Fruit fly (Drosophila melanogaster) whole organism, embryonic: Measurements from ENCODE around the gene Cad99C.

Experiments used
- Abd-B ChIP-seq: fragments of 200-800 bp; sonication (Bioruptor generic); optimal IDR thresholded peaks from 2 replicates; lab custom pipeline; 2018; ENCODE audit warnings: missing biosample characterization, mild to moderate bottlenecking, missing genetic modification characterization, moderate library complexity
- Atf6 ChIP-seq: fragments of 200-800 bp; sonication (Bioruptor generic); IDR thresholded peaks from 2 replicates; pipeline ENCODE4 v1.3.6; 2022; ENCODE audit warnings: missing biosample characterization, missing genetic modification characterization
- Bteb2 ChIP-seq: fragments of 200-800 bp; sonication (Bioruptor generic); optimal IDR thresholded peaks from 2 replicates; lab custom pipeline; 2016; ENCODE audit warnings: missing biosample characterization, missing genetic modification characterization
- CG10431 ChIP-seq: fragments of 200-800 bp; sonication (Bioruptor generic); optimal IDR thresholded peaks from 3 replicates; lab custom pipeline; 2018; ENCODE audit warnings: missing biosample characterization, mild to moderate bottlenecking, missing genetic modification characterization
- CG10654 ChIP-seq: fragments of 200-800 bp; sonication (Bioruptor generic); optimal IDR thresholded peaks from 2 replicates; lab custom pipeline; 2016; ENCODE audit warnings: missing biosample characterization, missing genetic modification characterization
- CG11247 ChIP-seq: fragments of 200-800 bp; sonication (Bioruptor generic); IDR thresholded peaks from 2 replicates; pipeline ENCODE4 v1.3.6; 2022; ENCODE audit warnings: missing biosample characterization, missing genetic modification characterization
- CG12155 ChIP-seq: fragments of 200-800 bp; sonication (Bioruptor generic); optimal IDR thresholded peaks from 3 replicates; lab custom pipeline; 2016; ENCODE audit warnings: missing biosample characterization, missing genetic modification characterization
- CG12219 ChIP-seq: fragments of 200-800 bp; sonication (Bioruptor generic); optimal IDR thresholded peaks from 3 replicates; lab custom pipeline; 2018; ENCODE audit warnings: missing biosample characterization, mild to moderate bottlenecking, missing genetic modification characterization
- CG13894 ChIP-seq: fragments of 200-800 bp; sonication (Bioruptor generic); optimal IDR thresholded peaks from 3 replicates; lab custom pipeline; 2018; ENCODE audit warnings: missing biosample characterization, mild to moderate bottlenecking, missing genetic modification characterization, moderate library complexity
- CG15011 ChIP-seq: fragments of 200-800 bp; sonication (Bioruptor generic); optimal IDR thresholded peaks from 3 replicates; lab custom pipeline; 2018; ENCODE audit warnings: missing biosample characterization, mild to moderate bottlenecking, missing genetic modification characterization
- CG17912 ChIP-seq: fragments of 200-800 bp; sonication (Bioruptor generic); optimal IDR thresholded peaks from 2 replicates; lab custom pipeline; 2018; ENCODE audit warnings: missing biosample characterization, mild to moderate bottlenecking, missing genetic modification characterization
- CG30403 ChIP-seq: fragments of 200-800 bp; sonication (Bioruptor generic); optimal IDR thresholded peaks from 3 replicates; lab custom pipeline; 2016; ENCODE audit warnings: missing biosample characterization, missing genetic modification characterization
- CG3065 ChIP-seq: fragments of 200-800 bp; sonication (Bioruptor generic); optimal IDR thresholded peaks from 2 replicates; lab custom pipeline; 2016; ENCODE audit warnings: missing biosample characterization, missing genetic modification characterization
- CG42726 ChIP-seq: fragments of 200-800 bp; sonication (Bioruptor generic); IDR thresholded peaks from 2 replicates; pipeline ENCODE4 v1.3.6; 2022; ENCODE audit warnings: missing biosample characterization, missing genetic modification characterization; ENCODE audit not compliant: partially characterized antibody
- CG43689 ChIP-seq: fragments of 200-800 bp; sonication (Bioruptor generic); IDR thresholded peaks from 2 replicates; pipeline ENCODE4 v1.3.6; 2022; ENCODE audit warnings: missing biosample characterization, missing genetic modification characterization
- CG4820 ChIP-seq: fragments of 200-800 bp; sonication (Bioruptor generic); optimal IDR thresholded peaks from 3 replicates; lab custom pipeline; 2016; ENCODE audit warnings: missing biosample characterization, missing genetic modification characterization
- CG6813 ChIP-seq: fragments of 200-800 bp; sonication (Bioruptor generic); optimal IDR thresholded peaks from 2 replicates; lab custom pipeline; 2017; ENCODE audit warnings: missing biosample characterization, missing genetic modification characterization, mild to moderate bottlenecking, moderate library complexity, missing genetic modification reagents
- CG7963 ChIP-seq: fragments of 200-800 bp; sonication (Bioruptor generic); IDR thresholded peaks from 3 replicates; pipeline ENCODE4 v1.3.6; 2022; ENCODE audit warnings: missing biosample characterization, missing genetic modification characterization; ENCODE audit not compliant: partially characterized antibody
- CG7987 ChIP-seq: fragments of 200-800 bp; sonication (Bioruptor generic); optimal IDR thresholded peaks from 2 replicates; lab custom pipeline; 2018; ENCODE audit warnings: missing biosample characterization, mild to moderate bottlenecking, missing genetic modification characterization, moderate library complexity
- CG8281 ChIP-seq: fragments of 200-800 bp; sonication (Bioruptor generic); optimal IDR thresholded peaks from 2 replicates; lab custom pipeline; 2018; ENCODE audit warnings: missing biosample characterization, mild to moderate bottlenecking, missing genetic modification characterization, moderate library complexity
- CG9797 ChIP-seq: fragments of 200-800 bp; sonication (Bioruptor generic); optimal IDR thresholded peaks from 3 replicates; lab custom pipeline; 2018; ENCODE audit warnings: missing biosample characterization, mild to moderate bottlenecking, missing genetic modification characterization
- CG9932 ChIP-seq: fragments of 200-800 bp; sonication (Bioruptor generic); IDR thresholded peaks from 2 replicates; pipeline ENCODE4 v1.3.6; 2022; ENCODE audit warnings: missing biosample characterization, missing genetic modification characterization
- CrebB ChIP-seq: fragments of 200-800 bp; sonication (Bioruptor generic); optimal IDR thresholded peaks from 3 replicates; lab custom pipeline; 2018; ENCODE audit warnings: missing biosample characterization, mild to moderate bottlenecking, missing genetic modification characterization
- Drgx ChIP-seq: fragments of 200-800 bp; sonication (Bioruptor generic); IDR thresholded peaks from 2 replicates; pipeline ENCODE4 v1.3.6; 2022; ENCODE audit warnings: missing biosample characterization, missing genetic modification characterization
- Elba2 ChIP-seq: fragments of 200-800 bp; sonication (Bioruptor generic); optimal IDR thresholded peaks from 3 replicates; lab custom pipeline; 2016; ENCODE audit warnings: missing biosample characterization, missing genetic modification characterization
- GATAe ChIP-seq: fragments of 200-800 bp; sonication (Bioruptor generic); conservative IDR thresholded peaks from 2 replicates; pipeline ENCODE4 v1.3.6; 2022; ENCODE audit warnings: missing biosample characterization, missing genetic modification characterization
- HLH3B ChIP-seq: fragments of 200-800 bp; sonication (Bioruptor generic); IDR thresholded peaks from 2 replicates; pipeline ENCODE4 v1.3.6; 2022; ENCODE audit warnings: missing biosample characterization, missing genetic modification characterization
- HmgD ChIP-seq: fragments of 200-800 bp; sonication (Bioruptor generic); optimal IDR thresholded peaks from 3 replicates; lab custom pipeline; 2016; ENCODE audit warnings: missing biosample characterization, missing genetic modification characterization
- Hr78 ChIP-seq, 2 experiments: fragments of 200-800 bp in 1 of 2; fragments of >200 bp in 1 of 2; sonication (Bioruptor generic) in 1 of 2; optimal IDR thresholded peaks; 2 replicates each; lab custom pipeline; 2017 to 2019; ENCODE audit warnings: missing biosample characterization in 2 of 2, missing genetic modification characterization in 2 of 2, mild to moderate bottlenecking in 1 of 2, moderate library complexity in 1 of 2
- Lhr ChIP-seq: fragments of 200-800 bp; sonication (Bioruptor generic); optimal IDR thresholded peaks from 3 replicates; lab custom pipeline; 2017; ENCODE audit warnings: mild to moderate bottlenecking, missing biosample characterization, missing genetic modification reagents, missing genetic modification characterization
- Lim3 ChIP-seq: fragments of 200-800 bp; sonication (Bioruptor generic); IDR thresholded peaks from 2 replicates; pipeline ENCODE4 v1.3.6; 2022; ENCODE audit warnings: missing biosample characterization, missing genetic modification characterization
- Max ChIP-seq: fragments of 200-800 bp; sonication (Bioruptor generic); optimal IDR thresholded peaks from 2 replicates; lab custom pipeline; 2016; ENCODE audit warnings: missing biosample characterization, mild to moderate bottlenecking, missing genetic modification characterization
- Ravus ChIP-seq: fragments of 200-800 bp; sonication (Bioruptor generic); IDR thresholded peaks from 2 replicates; pipeline ENCODE4 v1.3.6; 2022; ENCODE audit warnings: missing biosample characterization, missing genetic modification characterization
- Trl ChIP-seq, 3 experiments: fragments of >200 bp in 2 of 3; fragments of 200-800 bp in 1 of 3; sonication (Bioruptor generic) in 1 of 3; optimal IDR thresholded peaks; 2 replicates in 1 of 3; 3 replicates in 2 of 3; lab custom pipeline; 2016 to 2017; ENCODE audit warnings: missing biosample characterization in 1 of 3, missing genetic modification characterization in 1 of 3
- cg ChIP-seq: fragments of 200-800 bp; sonication (Bioruptor generic); optimal IDR thresholded peaks from 3 replicates; lab custom pipeline; 2019; ENCODE audit warnings: missing biosample characterization, mild to moderate bottlenecking, missing genetic modification characterization, moderate library complexity
- esg ChIP-seq: fragments of 200-800 bp; sonication (Bioruptor generic); conservative IDR thresholded peaks from 2 replicates; pipeline ENCODE4 v1.3.6; 2022; ENCODE audit warnings: missing biosample characterization, missing genetic modification characterization
- eve ChIP-seq, 2 experiments: fragments of >200 bp; optimal IDR thresholded peaks; 2 replicates each; lab custom pipeline; 2017; ENCODE audit warnings: missing biosample characterization in 2 of 2, missing genetic modification characterization in 2 of 2
- exex ChIP-seq: fragments of 200-800 bp; sonication (Bioruptor generic); optimal IDR thresholded peaks from 4 replicates; lab custom pipeline; 2018; ENCODE audit warnings: missing biosample characterization, mild to moderate bottlenecking, missing genetic modification characterization, moderate library complexity
- fu2 ChIP-seq: fragments of 200-800 bp; sonication (Bioruptor generic); optimal IDR thresholded peaks from 2 replicates; lab custom pipeline; 2016; ENCODE audit warnings: missing biosample characterization, missing genetic modification characterization
- ind ChIP-seq: fragments of 200-800 bp; sonication (Bioruptor generic); optimal IDR thresholded peaks from 3 replicates; lab custom pipeline; 2016; ENCODE audit warnings: missing biosample characterization, missing genetic modification characterization
- insv ChIP-seq, 2 experiments: fragments of 200-800 bp; sonication (Bioruptor generic); optimal IDR thresholded peaks; 3 replicates each; lab custom pipeline; 2016 to 2018; ENCODE audit warnings: missing biosample characterization in 2 of 2, missing genetic modification characterization in 2 of 2
- kni ChIP-seq: fragments of 200-800 bp; sonication (Bioruptor generic); optimal IDR thresholded peaks from 3 replicates; lab custom pipeline; 2017; ENCODE audit warnings: mild to moderate bottlenecking, missing biosample characterization, missing genetic modification reagents, missing genetic modification characterization
- nmo ChIP-seq: fragments of 200-800 bp; sonication (Bioruptor generic); optimal IDR thresholded peaks from 2 replicates; lab custom pipeline; 2018; ENCODE audit warnings: missing biosample characterization, mild to moderate bottlenecking, missing genetic modification characterization, moderate library complexity
- rib ChIP-seq: fragments of 200-800 bp; sonication (Bioruptor generic); IDR thresholded peaks from 2 replicates; pipeline ENCODE4 v1.3.6; 2022; ENCODE audit warnings: missing biosample characterization, missing genetic modification characterization
- sima ChIP-seq: fragments of 200-800 bp; sonication (Bioruptor generic); optimal IDR thresholded peaks from 2 replicates; lab custom pipeline; 2016; ENCODE audit warnings: missing biosample characterization, missing genetic modification characterization
- tgo ChIP-seq: fragments of 200-800 bp; sonication (Bioruptor generic); IDR thresholded peaks from 3 replicates; pipeline ENCODE4 v1.3.6; 2022; ENCODE audit warnings: missing biosample characterization, missing genetic modification characterization

Cad99C gene

dm6 chr3R:29898588-29898987, 57.1 kb downstream of the Cad99C start (continued):
- TF ChIP-seq esg (0 out of 2 replicates have a peak, but pooled peaks have one; percentile 10), CG43689 (GFP tag; lab: Robert Waterston, UW) (no peak)

DNA sequence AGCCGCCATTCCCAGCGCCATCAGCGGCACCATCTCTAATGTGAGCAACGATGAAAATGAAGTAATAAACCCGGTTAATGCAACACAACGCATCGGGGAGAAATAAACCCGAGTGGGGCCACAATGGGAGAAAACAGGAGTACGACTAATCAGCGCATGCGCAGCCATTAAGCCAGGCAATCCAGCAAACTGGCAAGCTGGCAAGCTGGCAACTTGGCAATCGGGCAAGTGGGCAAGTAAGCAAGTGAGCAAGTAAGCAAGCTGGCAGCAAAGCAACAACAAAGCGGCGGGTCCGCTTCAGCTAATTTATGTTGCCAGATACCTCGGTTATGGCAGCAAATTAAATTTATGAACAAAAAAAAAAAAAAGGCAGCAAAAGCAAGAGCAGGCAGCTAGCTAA, 58.2 kb downstream of the Cad99C start:
- TF ChIP-seq CG17912 (GFP tag; lab: Kevin White, UChicago) (no peak), CG42726 (GFP tag; lab: Robert Waterston, UW) (no peak), CG15011 (GFP tag; lab: Kevin White, UChicago) (no peak), Ravus (GFP tag; lab: Robert Waterston, UW) (no peak), exex (tag; lab: Kevin White, UChicago) (no peak), CG8281 (tag; lab: Kevin White, UChicago) (peak; percentile 94), Drgx (GFP tag; lab: Robert Waterston, UW) (no peak)

DNA sequence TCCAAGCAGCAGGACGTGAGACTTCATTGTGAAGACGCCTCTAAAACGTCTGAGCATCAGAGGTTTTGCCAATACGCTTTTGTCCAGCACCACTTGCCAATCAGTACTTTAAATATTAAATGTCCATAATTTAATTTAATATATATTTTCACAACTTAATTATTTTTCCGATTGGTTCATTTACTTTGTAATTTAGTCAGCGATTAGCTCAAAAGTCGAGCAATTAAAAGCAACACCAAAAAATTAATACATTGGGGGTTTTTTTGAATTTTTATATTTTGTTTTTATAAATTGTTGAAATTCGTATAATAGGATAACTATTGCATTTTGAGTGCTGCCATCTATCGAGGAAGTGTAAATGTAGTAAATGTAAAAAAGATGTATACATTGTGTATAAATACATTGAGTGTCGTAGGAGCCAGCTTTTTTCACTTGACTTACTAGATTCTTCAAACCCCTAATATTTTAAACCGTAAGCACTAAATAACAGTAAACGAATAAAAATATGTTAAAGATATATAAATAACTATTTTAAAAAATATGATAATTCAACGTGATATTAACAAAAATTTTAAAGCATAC, 62.4 kb downstream of the Cad99C start, which contains the start of gene CG15517:
TSS of gene CG15517 (minus strand) at position 51 of the 582 bp plus-strand sequence.
- peak; percentile 29 for TF ChIP-seq Lhr
- TF ChIP-seq CG9797 (GFP tag; lab: Kevin White, UChicago): no peak
- no peak for TF ChIP-seq tgo (GFP tag; lab: Robert Waterston, UW)
- no peak for TF ChIP-seq Abd-B (GFP tag; lab: Kevin White, UChicago)
- TF ChIP-seq CG17912 (GFP tag; lab: Kevin White, UChicago): no peak
- no peak for TF ChIP-seq HLH3B (GFP tag; lab: Robert Waterston, UW)
- TF ChIP-seq CG12155 (GFP tag; lab: Kevin White, UChicago): no peak
- TF ChIP-seq sima (GFP tag; lab: Kevin White, UChicago): no peak
- no peak for TF ChIP-seq Atf6
- no peak for TF ChIP-seq Elba2 (GFP tag; lab: Kevin White, UChicago)
- peak; percentile 21 for TF ChIP-seq nmo (GFP tag; lab: Kevin White, UChicago)
- TF ChIP-seq CG15011 (GFP tag; lab: Kevin White, UChicago): no peak
- TF ChIP-seq cg (GFP tag; lab: Kevin White, UChicago): peak; percentile 2
- TF ChIP-seq CG7987 (GFP tag; lab: Kevin White, UChicago): no peak
- TF ChIP-seq Trl (optimal IDR thresholded peaks at IDR 0.05; lab: Kevin White, UChicago): no peak
- no peak for TF ChIP-seq Trl (GFP tag; optimal IDR thresholded peaks at IDR 0.05; lab: Kevin White, UChicago)
- TF ChIP-seq CG10431 (GFP tag; lab: Kevin White, UChicago): no peak
- TF ChIP-seq eve (GFP tag; optimal IDR thresholded peaks at IDR 0.05; lab: Kevin White, UChicago): no peak
- TF ChIP-seq fu2 (GFP tag; lab: Kevin White, UChicago): no peak
- TF ChIP-seq Bteb2 (GFP tag; lab: Kevin White, UChicago): no peak
- TF ChIP-seq CG7963: no peak
- TF ChIP-seq insv (GFP tag; optimal IDR thresholded peaks at IDR 0.05; lab: Kevin White, UChicago): no peak
- no peak for TF ChIP-seq HmgD (GFP tag; lab: Kevin White, UChicago)
- TF ChIP-seq CG6813 (GFP tag; lab: Kevin White, UChicago): no peak
- no peak for TF ChIP-seq CG10654 (GFP tag; lab: Kevin White, UChicago)
- TF ChIP-seq CG11247 (GFP tag; lab: Robert Waterston, UW): no peak
- TF ChIP-seq ind (GFP tag; lab: Kevin White, UChicago): no peak
- no peak for TF ChIP-seq CG4820 (GFP tag; lab: Kevin White, UChicago)
- no peak for TF ChIP-seq kni (GFP tag; lab: Kevin White, UChicago)
- no peak for TF ChIP-seq Max (GFP tag; lab: Kevin White, UChicago)
- TF ChIP-seq CG12219 (GFP tag; lab: Kevin White, UChicago): no peak
- peak; percentile 9 for TF ChIP-seq CG30403
- no peak for TF ChIP-seq CG3065 (GFP tag; lab: Kevin White, UChicago)
- no peak for TF ChIP-seq CrebB (tag; lab: Kevin White, UChicago)
- TF ChIP-seq CG9932 (GFP tag; lab: Robert Waterston, UW): peak; percentile 54
- TF ChIP-seq Hr78 (GFP tag; optimal IDR thresholded peaks at IDR 0.05; lab: Kevin White, UChicago): no peak
- no peak for TF ChIP-seq GATAe (GFP tag; lab: Robert Waterston, UW)
- no peak for TF ChIP-seq Lim3 (GFP tag; lab: Robert Waterston, UW)
- TF ChIP-seq Ravus (GFP tag; lab: Robert Waterston, UW): no peak
- peak; percentile 3 for TF ChIP-seq CG13894 (tag; lab: Kevin White, UChicago)
- no peak for TF ChIP-seq rib (GFP tag; lab: Robert Waterston, UW)
